Fruit fly (Drosophila melanogaster) whole organism, embryonic: ENCODE measurements around the gene bark.

Experiments
- ATbp ChIP-seq: fragments of 200-800 bp; sonication (Bioruptor generic); optimal IDR thresholded peaks from 2 replicates; lab custom pipeline; 2017; ENCODE audit warnings: missing biosample characterization, mild to moderate bottlenecking, missing genetic modification characterization, missing genetic modification reagents
- Ada2b ChIP-seq: fragments of 200-800 bp; sonication (Bioruptor generic); IDR thresholded peaks from 2 replicates; pipeline ENCODE4 v1.3.6; 2022; ENCODE audit warnings: missing biosample characterization, missing genetic modification characterization
- Antp ChIP-seq: fragments of 200-800 bp; sonication (Bioruptor generic); optimal IDR thresholded peaks from 3 replicates; lab custom pipeline; 2016; ENCODE audit warnings: missing biosample characterization, missing genetic modification characterization
- B-H2 ChIP-seq: fragments of 200-800 bp; sonication (Bioruptor generic); optimal IDR thresholded peaks from 2 replicates; lab custom pipeline; 2018; ENCODE audit warnings: missing biosample characterization, mild to moderate bottlenecking, missing genetic modification characterization
- CG10366 ChIP-seq: fragments of 200-800 bp; sonication (Bioruptor generic); IDR thresholded peaks from 2 replicates; pipeline ENCODE4 v1.3.6; 2022; ENCODE audit warnings: missing biosample characterization, missing genetic modification characterization
- CG13296 ChIP-seq: fragments of 200-800 bp; sonication (Bioruptor generic); optimal IDR thresholded peaks from 3 replicates; lab custom pipeline; 2018; ENCODE audit warnings: missing biosample characterization, mild to moderate bottlenecking, missing genetic modification characterization
- CG13424 ChIP-seq: fragments of 200-800 bp; sonication (Bioruptor generic); optimal IDR thresholded peaks from 2 replicates; lab custom pipeline; 2019; ENCODE audit warnings: missing biosample characterization, mild to moderate bottlenecking, missing genetic modification characterization, moderate library complexity
- CG15479 ChIP-seq: fragments of 200-800 bp; sonication (Bioruptor generic); optimal IDR thresholded peaks from 3 replicates; lab custom pipeline; 2019; ENCODE audit warnings: missing biosample characterization, mild to moderate bottlenecking, missing genetic modification characterization, moderate library complexity
- CG17385 ChIP-seq: fragments of 200-800 bp; sonication (Bioruptor generic); optimal IDR thresholded peaks from 3 replicates; lab custom pipeline; 2018; ENCODE audit warnings: missing biosample characterization, mild to moderate bottlenecking, missing genetic modification characterization
- CG18764 ChIP-seq: fragments of 200-800 bp; sonication (Bioruptor generic); optimal IDR thresholded peaks from 3 replicates; lab custom pipeline; 2016; ENCODE audit warnings: missing biosample characterization, missing genetic modification characterization
- CG30403 ChIP-seq: fragments of 200-800 bp; sonication (Bioruptor generic); optimal IDR thresholded peaks from 3 replicates; lab custom pipeline; 2016; ENCODE audit warnings: missing biosample characterization, missing genetic modification characterization
- CG3163 ChIP-seq: fragments of 200-800 bp; sonication (Bioruptor generic); optimal IDR thresholded peaks from 3 replicates; lab custom pipeline; 2016; ENCODE audit warnings: missing biosample characterization, missing genetic modification characterization
- CG33213 ChIP-seq: fragments of 200-800 bp; sonication (Bioruptor generic); optimal IDR thresholded peaks from 3 replicates; lab custom pipeline; 2016; ENCODE audit warnings: missing biosample characterization, missing genetic modification characterization
- CG34422 ChIP-seq: fragments of 200-800 bp; sonication (Bioruptor generic); IDR thresholded peaks from 3 replicates; pipeline ENCODE4 v1.3.6; 2022; ENCODE audit warnings: missing biosample characterization, missing genetic modification characterization
- CG42726 ChIP-seq: fragments of 200-800 bp; sonication (Bioruptor generic); IDR thresholded peaks from 2 replicates; pipeline ENCODE4 v1.3.6; 2022; ENCODE audit warnings: missing biosample characterization, missing genetic modification characterization; ENCODE audit not compliant: partially characterized antibody
- CG5953 ChIP-seq: fragments of 200-800 bp; sonication (Bioruptor generic); IDR thresholded peaks from 2 replicates; pipeline ENCODE4 v1.3.6; 2022; ENCODE audit warnings: missing biosample characterization, missing genetic modification characterization
- CG6791 ChIP-seq: fragments of 200-800 bp; sonication (Bioruptor generic); IDR thresholded peaks from 3 replicates; pipeline ENCODE4 v1.3.6; 2022; ENCODE audit warnings: missing biosample characterization, missing genetic modification characterization; ENCODE audit not compliant: partially characterized antibody
- CG8765 ChIP-seq: fragments of 200-800 bp; sonication (Bioruptor generic); IDR thresholded peaks from 2 replicates; pipeline ENCODE4 v1.3.6; 2022; ENCODE audit warnings: missing biosample characterization, missing genetic modification characterization
- CG9437 ChIP-seq: fragments of 200-800 bp; sonication (Bioruptor generic); optimal IDR thresholded peaks from 2 replicates; lab custom pipeline; 2018; ENCODE audit warnings: missing biosample characterization, mild to moderate bottlenecking, missing genetic modification characterization
- CkIIα-i1 ChIP-seq: fragments of 200-800 bp; sonication (Bioruptor generic); IDR thresholded peaks from 2 replicates; pipeline ENCODE4 v1.3.6; 2022; ENCODE audit warnings: missing biosample characterization, missing genetic modification characterization
- Dbx ChIP-seq: fragments of 200-800 bp; sonication (Bioruptor generic); IDR thresholded peaks from 3 replicates; pipeline ENCODE4 v1.3.6; 2022; ENCODE audit warnings: missing biosample characterization, missing genetic modification characterization
- Drgx ChIP-seq: fragments of 200-800 bp; sonication (Bioruptor generic); IDR thresholded peaks from 2 replicates; pipeline ENCODE4 v1.3.6; 2022; ENCODE audit warnings: missing biosample characterization, missing genetic modification characterization
- Ets65A ChIP-seq: fragments of 200-800 bp; sonication (Bioruptor generic); peaks from one replicate; lab custom pipeline; 2016; ENCODE audit warnings: missing biosample characterization, missing genetic modification characterization
- Fer1 ChIP-seq: fragments of 200-800 bp; sonication (Bioruptor generic); optimal IDR thresholded peaks from 2 replicates; lab custom pipeline; 2017; ENCODE audit warnings: missing biosample characterization, mild to moderate bottlenecking, missing genetic modification characterization
- HLHmδ ChIP-seq: fragments of 200-800 bp; sonication (Bioruptor generic); optimal IDR thresholded peaks from 2 replicates; lab custom pipeline; 2018; ENCODE audit warnings: missing biosample characterization, mild to moderate bottlenecking, missing genetic modification characterization, moderate library complexity
- Mes4 ChIP-seq: fragments of 200-800 bp; sonication (Bioruptor generic); optimal IDR thresholded peaks from 2 replicates; lab custom pipeline; 2016; ENCODE audit warnings: missing biosample characterization, missing genetic modification characterization
- Neu2 ChIP-seq: fragments of 200-800 bp; sonication (Bioruptor generic); optimal IDR thresholded peaks from 3 replicates; lab custom pipeline; 2016; ENCODE audit warnings: missing biosample characterization, missing genetic modification characterization, borderline replicate concordance
- Optix ChIP-seq: fragments of 200-800 bp; sonication (Bioruptor generic); IDR thresholded peaks from 3 replicates; pipeline ENCODE4 v1.3.6; 2022; ENCODE audit warnings: missing biosample characterization, missing genetic modification characterization
- Pdp1 ChIP-seq, 2 experiments: fragments of 200-800 bp; sonication (Bioruptor generic); optimal IDR thresholded peaks; 3 replicates each; lab custom pipeline; 2016; ENCODE audit warnings: missing biosample characterization in 2 of 2, missing genetic modification characterization in 2 of 2, mild to moderate bottlenecking in 1 of 2, moderate library complexity in 1 of 2
- Scr ChIP-seq: fragments of 200-800 bp; sonication (Bioruptor generic); IDR thresholded peaks from 2 replicates; pipeline ENCODE4 v1.3.6; 2022; ENCODE audit warnings: missing biosample characterization, missing genetic modification characterization; ENCODE audit not compliant: partially characterized antibody
- Six4 ChIP-seq: fragments of 200-800 bp; sonication (Bioruptor generic); optimal IDR thresholded peaks from 2 replicates; lab custom pipeline; 2016; ENCODE audit warnings: missing biosample characterization, missing genetic modification characterization
- Ssrp ChIP-seq: fragments of 200-800 bp; sonication (Bioruptor generic); optimal IDR thresholded peaks from 2 replicates; lab custom pipeline; 2018; ENCODE audit warnings: missing biosample characterization, mild to moderate bottlenecking, missing genetic modification characterization, moderate library complexity
- ase ChIP-seq: fragments of 200-800 bp; sonication (Bioruptor generic); IDR thresholded peaks from 3 replicates; pipeline ENCODE4 v1.3.6; 2022; ENCODE audit warnings: missing biosample characterization, missing genetic modification characterization
- bab2 ChIP-seq: fragments of 200-800 bp; sonication (Bioruptor generic); optimal IDR thresholded peaks from 2 replicates; lab custom pipeline; 2016; ENCODE audit warnings: missing biosample characterization, missing genetic modification characterization
- bigmax ChIP-seq: fragments of 200-800 bp; sonication (Bioruptor generic); optimal IDR thresholded peaks from 2 replicates; lab custom pipeline; 2018; ENCODE audit warnings: missing biosample characterization, mild to moderate bottlenecking, missing genetic modification characterization
- chn ChIP-seq: fragments of 200-800 bp; sonication (Bioruptor generic); optimal IDR thresholded peaks from 2 replicates; lab custom pipeline; 2016; ENCODE audit warnings: missing biosample characterization, missing genetic modification characterization
- fru ChIP-seq: fragments of >200 bp; optimal IDR thresholded peaks from 2 replicates; lab custom pipeline; 2017
- gce ChIP-seq: fragments of 200-800 bp; sonication (Bioruptor generic); IDR thresholded peaks from 3 replicates; pipeline ENCODE4 v1.3.6; 2022; ENCODE audit warnings: missing biosample characterization, missing genetic modification characterization
- gcm ChIP-seq: fragments of 200-800 bp; sonication (Bioruptor generic); optimal IDR thresholded peaks from 2 replicates; lab custom pipeline; 2019; ENCODE audit warnings: missing biosample characterization, mild to moderate bottlenecking, missing genetic modification characterization, moderate library complexity
- gt ChIP-seq: fragments of 200-800 bp; sonication (Bioruptor generic); IDR thresholded peaks from 2 replicates; pipeline ENCODE4 v1.3.6; 2022; ENCODE audit warnings: missing biosample characterization, missing genetic modification characterization
- inv ChIP-seq: fragments of 200-800 bp; sonication (Bioruptor generic); IDR thresholded peaks from 2 replicates; pipeline ENCODE4 v1.3.6; 2022; ENCODE audit warnings: missing biosample characterization, missing genetic modification characterization; ENCODE audit not compliant: partially characterized antibody
- ken ChIP-seq: fragments of 200-800 bp; sonication (Bioruptor generic); IDR thresholded peaks from 3 replicates; pipeline ENCODE4 v1.3.6; 2022; ENCODE audit warnings: missing biosample characterization, missing genetic modification characterization
- klu ChIP-seq: fragments of 200-800 bp; sonication (Bioruptor generic); IDR thresholded peaks from 2 replicates; pipeline ENCODE4 v1.3.6; 2022; ENCODE audit warnings: missing biosample characterization, missing genetic modification characterization
- lmd ChIP-seq: fragments of 200-800 bp; sonication (Bioruptor generic); IDR thresholded peaks from 2 replicates; pipeline ENCODE4 v1.3.6; 2022; ENCODE audit warnings: missing biosample characterization, missing genetic modification characterization
- lola ChIP-seq, 3 experiments: fragments of >200 bp in 2 of 3; fragments of 200-800 bp in 1 of 3; sonication (Bioruptor generic) in 1 of 3; optimal IDR thresholded peaks; 2 replicates each; lab custom pipeline; 2017 to 2019; ENCODE audit warnings: missing biosample characterization in 3 of 3, missing genetic modification characterization in 3 of 3, mild to moderate bottlenecking in 1 of 3, moderate library complexity in 1 of 3
- org-1 ChIP-seq: fragments of 200-800 bp; sonication (Bioruptor generic); optimal IDR thresholded peaks from 2 replicates; lab custom pipeline; 2017; ENCODE audit warnings: missing biosample characterization, missing genetic modification characterization
- otp ChIP-seq: fragments of 200-800 bp; sonication (Bioruptor generic); IDR thresholded peaks from 3 replicates; pipeline ENCODE4, ENCODE4 v1.3.6; 2022; ENCODE audit warnings: missing biosample characterization, missing genetic modification characterization
- sens ChIP-seq: fragments of 200-800 bp; sonication (Bioruptor generic); peaks from one replicate; lab custom pipeline; 2016; ENCODE audit warnings: missing biosample characterization, missing genetic modification characterization
- sr ChIP-seq: fragments of 200-800 bp; sonication (Bioruptor generic); IDR thresholded peaks from 3 replicates; pipeline ENCODE4 v1.3.6; 2022; ENCODE audit warnings: missing biosample characterization, missing genetic modification characterization
- tup ChIP-seq: fragments of 200-800 bp; sonication (Bioruptor generic); optimal IDR thresholded peaks from 2 replicates; lab custom pipeline; 2016; ENCODE audit warnings: missing biosample characterization, mild to moderate bottlenecking, missing genetic modification characterization, moderate library complexity
- twi ChIP-seq: fragments of 200-800 bp; optimal IDR thresholded peaks from 2 replicates; lab custom pipeline; 2019; ENCODE audit warnings: missing biosample characterization, mild to moderate bottlenecking, missing genetic modification characterization, moderate library complexity
- usp ChIP-seq: fragments of >200 bp; optimal IDR thresholded peaks from 2 replicates; lab custom pipeline; 2017; ENCODE audit warnings: missing biosample characterization, missing genetic modification characterization
- yki ChIP-seq: fragments of >200 bp; optimal IDR thresholded peaks from 3 replicates; lab custom pipeline; 2018

bark gene

DNA sequence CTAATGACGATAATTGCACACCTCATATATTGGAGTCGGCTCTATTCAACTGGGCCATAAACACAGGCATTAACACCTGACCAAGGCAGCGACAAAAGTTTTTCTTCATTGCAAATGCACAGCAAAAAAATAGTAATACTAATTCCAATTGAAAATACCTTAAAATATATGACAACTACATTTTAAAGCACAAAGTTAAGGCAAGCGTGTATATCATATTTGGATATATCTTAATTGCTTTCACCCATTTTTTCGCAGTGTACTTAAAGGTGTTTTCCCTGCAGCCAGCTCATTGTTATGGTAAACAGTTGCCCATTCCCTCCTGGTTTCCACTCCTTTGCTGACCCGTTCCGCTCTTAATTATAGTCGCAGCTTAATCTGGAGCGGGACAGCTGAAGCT lies 54.0 kb downstream of the bark start (continued):
- TF ChIP-seq Ada2b (GFP tag; lab: Robert Waterston, UW): 0 out of 2 replicates have a peak, but pooled peaks have one; percentile 14
- TF ChIP-seq bab2 (GFP tag; lab: Kevin White, UChicago): no peak
- no peak for TF ChIP-seq Neu2 (GFP tag; lab: Kevin White, UChicago)
- no peak for TF ChIP-seq klu (GFP tag; lab: Robert Waterston, UW)
- peak; percentile 35; the same call in 1 of the 3 replicates for TF ChIP-seq Optix (GFP tag; lab: Robert Waterston, UW)
- peak in 1 of 3 experiments; percentile 53 for TF ChIP-seq lola (GFP tag; optimal IDR thresholded peaks at IDR 0.05; lab: Kevin White, UChicago)
- peak; percentile 16 for TF ChIP-seq chn (GFP tag; lab: Kevin White, UChicago)
- no peak for TF ChIP-seq CG15479 (GFP tag; lab: Kevin White, UChicago)
- peak; percentile 57 for TF ChIP-seq CG10366 (GFP tag; lab: Robert Waterston, UW)
- TF ChIP-seq Dbx (GFP tag; lab: Robert Waterston, UW): no peak
- peak; percentile 38 for TF ChIP-seq CG13424
- TF ChIP-seq bigmax (GFP tag; lab: Kevin White, UChicago): no peak
- no peak for TF ChIP-seq HLHmδ
- no peak; the same call in 1 of the 2 replicates for TF ChIP-seq lmd (GFP tag; lab: Robert Waterston, UW)
- TF ChIP-seq CG34422 (GFP tag; lab: Robert Waterston, UW): 0 out of 3 replicates have a peak, but pooled peaks have one; percentile 41
- peak; percentile 12; the same call in 1 of the 3 replicates for TF ChIP-seq ase (GFP tag; lab: Robert Waterston, UW)
- no peak for TF ChIP-seq CkIIα-i1 (GFP tag; lab: Robert Waterston, UW)
- TF ChIP-seq tup (GFP tag; lab: Kevin White, UChicago): no peak
- no peak for TF ChIP-seq Ssrp
- no peak for TF ChIP-seq Six4 (GFP tag; lab: Kevin White, UChicago)
- no peak for TF ChIP-seq CG17385 (GFP tag; lab: Kevin White, UChicago)
- TF ChIP-seq Antp (GFP tag; lab: Kevin White, UChicago): no peak
- peak; percentile 28 for TF ChIP-seq CG30403 (GFP tag; lab: Kevin White, UChicago)
- no peak for TF ChIP-seq Fer1 (GFP tag; lab: Kevin White, UChicago)
- TF ChIP-seq gce (GFP tag; lab: Robert Waterston, UW): no peak
- no peak for TF ChIP-seq sr (GFP tag; lab: Robert Waterston, UW)
- no peak for TF ChIP-seq CG9437 (GFP tag; lab: Kevin White, UChicago)
- no peak; the same call in 1 of the 2 replicates for TF ChIP-seq CG8765 (GFP tag; lab: Robert Waterston, UW)
- peak; percentile 75 for TF ChIP-seq Ets65A (GFP tag; lab: Kevin White, UChicago)
- TF ChIP-seq gt (GFP tag; lab: Robert Waterston, UW): no peak
- peak; percentile 93 for TF ChIP-seq sens
- no peak for TF ChIP-seq CG3163 (GFP tag; lab: Kevin White, UChicago)
- TF ChIP-seq CG13296 (GFP tag; lab: Kevin White, UChicago): no peak
- no peak for TF ChIP-seq CG5953 (GFP tag; lab: Robert Waterston, UW)
- TF ChIP-seq B-H2 (GFP tag; lab: Kevin White, UChicago): no peak
- TF ChIP-seq CG42726: no peak
- no peak for TF ChIP-seq yki (lab: Kevin White, UChicago)
- TF ChIP-seq inv (GFP tag; lab: Robert Waterston, UW): no peak
- no peak for TF ChIP-seq org-1
- TF ChIP-seq CG33213 (GFP tag; lab: Kevin White, UChicago): peak; percentile 7
- TF ChIP-seq usp (GFP tag; lab: Kevin White, UChicago): no peak
- no peak for TF ChIP-seq Scr (GFP tag; lab: Robert Waterston, UW)
- no peak for TF ChIP-seq CG18764 (GFP tag; lab: Kevin White, UChicago)
- TF ChIP-seq otp: peak; percentile 54; the same call in 1 of the 3 replicates
- no peak for TF ChIP-seq Mes4 (GFP tag; lab: Kevin White, UChicago)
- TF ChIP-seq ken (GFP tag; lab: Robert Waterston, UW): no peak
- TF ChIP-seq gcm: no peak
- TF ChIP-seq ATbp: peak; percentile 15
- TF ChIP-seq Drgx (GFP tag; lab: Robert Waterston, UW): no peak
- TF ChIP-seq fru (lab: Kevin White, UChicago): no peak
- peak; percentile 10 to 26 for TF ChIP-seq Pdp1 (GFP tag; optimal IDR thresholded peaks at IDR 0.05; lab: Kevin White, UChicago)
- TF ChIP-seq CG6791 (GFP tag; lab: Robert Waterston, UW): no peak
- TF ChIP-seq twi (tag; lab: Kevin White, UChicago): no peak
